Worm (Caenorhabditis elegans) whole organism, early embryonic: ENCODE measurements around the gene Y16E11A.4.
"Not testable (repeated sequence)": the region's sequence is repeated elsewhere in the genome, so short reads cannot be mapped to it uniquely, and the experiment has no call there.

Experiments used
- B0310.2 ChIP-seq: sonication (generic microtip); optimal IDR thresholded peaks from 2 replicates; lab custom pipeline; 2016; ENCODE audit warnings: mild to moderate bottlenecking, missing genetic modification characterization, missing compliant biosample characterization
- F13C5.2 ChIP-seq: sonication (generic microtip); optimal IDR thresholded peaks from 2 replicates; lab custom pipeline; 2017; ENCODE audit warnings: mild to moderate bottlenecking, missing genetic modification characterization, inconsistent platforms, missing compliant biosample characterization
- aly-1 ChIP-seq: sonication (generic microtip); optimal IDR thresholded peaks from 2 replicates; lab custom pipeline; 2016; ENCODE audit warnings: missing genetic modification characterization, missing compliant biosample characterization
- ama-1 ChIP-seq: fragments of 150-350 bp; optimal IDR thresholded peaks from 2 replicates; lab custom pipeline; 2014
- ceh-13 ChIP-seq: fragments of 200-800 bp; sonication (Bioruptor generic); optimal IDR thresholded peaks from 2 replicates; lab custom pipeline; 2018; ENCODE audit warnings: mild to moderate bottlenecking, missing genetic modification characterization, missing compliant biosample characterization
- ceh-36 ChIP-seq: sonication (generic microtip); optimal IDR thresholded peaks from 2 replicates; lab custom pipeline; 2016; ENCODE audit warnings: missing genetic modification characterization, inconsistent platforms, missing compliant biosample characterization
- ets-7 ChIP-seq: sonication (generic microtip); optimal IDR thresholded peaks from 2 replicates; lab custom pipeline; 2016; ENCODE audit warnings: missing genotype, missing genetic modification characterization, missing compliant biosample characterization
- flt-1 ChIP-seq: fragments of 200-800 bp; sonication (Bioruptor generic); IDR thresholded peaks from 2 replicates; pipeline ENCODE4 v1.3.6; 2022; ENCODE audit warnings: missing genetic modification characterization, missing compliant biosample characterization
- hmbx-1 ChIP-seq: sonication (generic microtip); optimal IDR thresholded peaks from 2 replicates; lab custom pipeline; 2016; ENCODE audit warnings: mild to moderate bottlenecking, missing genetic modification characterization, missing compliant biosample characterization
- hmg-4 ChIP-seq: fragments of 200-800 bp; sonication (Bioruptor generic); optimal IDR thresholded peaks from 2 replicates; lab custom pipeline; 2018; ENCODE audit warnings: mild to moderate bottlenecking, missing genetic modification characterization, missing compliant biosample characterization
- hnd-1 ChIP-seq: sonication (generic microtip); optimal IDR thresholded peaks from 2 replicates; lab custom pipeline; 2016; ENCODE audit warnings: missing genetic modification characterization, missing compliant biosample characterization
- pes-1 ChIP-seq: fragments of 200-800 bp; sonication (Bioruptor generic); IDR thresholded peaks from 2 replicates; pipeline ENCODE4 v1.3.6; 2022; ENCODE audit warnings: missing genetic modification reagents, missing genetic modification characterization, missing compliant biosample characterization
- scrt-1 ChIP-seq: fragments of 200-800 bp; sonication (Bioruptor generic); IDR thresholded peaks from 2 replicates; pipeline ENCODE4 v1.3.6; 2022; ENCODE audit warnings: missing genetic modification characterization, missing compliant biosample characterization
- sea-1 ChIP-seq: fragments of 200-800 bp; sonication (Bioruptor generic); conservative IDR thresholded peaks from 2 replicates; pipeline ENCODE4 v1.3.6; 2022; ENCODE audit warnings: missing genetic modification characterization, missing compliant biosample characterization
- tbx-11 ChIP-seq: fragments of 200-800 bp; sonication (Bioruptor generic); IDR thresholded peaks from 2 replicates; pipeline ENCODE4 v1.3.6; 2022; ENCODE audit warnings: missing genetic modification characterization, missing compliant biosample characterization
- tbx-37 ChIP-seq: fragments of 200-800 bp; sonication (Bioruptor generic); conservative IDR thresholded peaks from 2 replicates; pipeline ENCODE4 v1.3.6; 2022; ENCODE audit warnings: missing genetic modification reagents, missing genetic modification characterization, missing compliant biosample characterization
- tra-4 ChIP-seq: sonication (generic microtip); optimal IDR thresholded peaks from 2 replicates; lab custom pipeline; 2017; ENCODE audit warnings: missing genetic modification characterization, missing compliant biosample characterization

The Y16E11A.4 gene

ce11 chrII:1986979-1987378, at the start of gene Y16E11A.4:
TSS of gene Y16E11A.4 (plus strand) at chrII:1987279.
- TF ChIP-seq hmbx-1 (tag; lab: Kevin White, UChicago) (no peak), scrt-1 (GFP tag; lab: Robert Waterston, UW) (no peak), ama-1 (no peak), flt-1 (GFP tag; lab: Robert Waterston, UW) (no peak), hnd-1 (tag; lab: Kevin White, UChicago) (no peak), pes-1 (GFP tag; lab: Robert Waterston, UW) (no peak), F13C5.2 (tag; lab: Kevin White, UChicago) (no peak), tbx-11 (no peak), sea-1 (GFP tag; lab: Robert Waterston, UW) (no peak), aly-1 (tag; lab: Kevin White, UChicago) (no peak)

ce11 chrII:1939652-1940051, 47.4 kb upstream of the Y16E11A.4 start, which contains the start of gene ZK250.13:
TSS of gene ZK250.13 (minus strand) at chrII:1939752.
- no peak for TF ChIP-seq scrt-1 (GFP tag; lab: Robert Waterston, UW)
- no peak for TF ChIP-seq hnd-1 (tag; lab: Kevin White, UChicago)
- TF ChIP-seq ceh-13 (GFP tag; lab: Kevin White, UChicago), result no peak
- TF ChIP-seq hmbx-1 (tag; lab: Kevin White, UChicago), result no peak

- TF ChIP-seq B0310.2 (tag; lab: Kevin White, UChicago), result no peak
- no peak for TF ChIP-seq flt-1 (GFP tag; lab: Robert Waterston, UW)
- TF ChIP-seq F13C5.2 (tag; lab: Kevin White, UChicago), result no peak
- TF ChIP-seq tbx-11, result no peak
- TF ChIP-seq tra-4 (tag; lab: Kevin White, UChicago), result no peak
- no peak for TF ChIP-seq ceh-13 (GFP tag; lab: Kevin White, UChicago)
- no peak for TF ChIP-seq ceh-36 (tag; lab: Kevin White, UChicago)
- no peak for TF ChIP-seq sea-1 (GFP tag; lab: Robert Waterston, UW)
- no peak for TF ChIP-seq pes-1 (GFP tag; lab: Robert Waterston, UW)
- TF ChIP-seq ama-1, result no peak
- no peak for TF ChIP-seq hmbx-1 (tag; lab: Kevin White, UChicago)
- no peak for TF ChIP-seq ets-7 (tag; lab: Kevin White, UChicago)
- no peak for TF ChIP-seq tbx-37
- no peak for TF ChIP-seq aly-1 (tag; lab: Kevin White, UChicago)
- TF ChIP-seq hmg-4 (GFP tag; lab: Kevin White, UChicago), result no peak
- TF ChIP-seq hnd-1 (tag; lab: Kevin White, UChicago), result no peak
- TF ChIP-seq scrt-1 (GFP tag; lab: Robert Waterston, UW), result no peak
These were observed 42.0 kb upstream of the Y16E11A.4 start, which contains the start of gene ZK250.14 for ce11 chrII:1945093-1945492. TSS of gene ZK250.14 (minus strand) at chrII:1945193.

- TF ChIP-seq aly-1 (tag; lab: Kevin White, UChicago) (no peak), hnd-1 (tag; lab: Kevin White, UChicago) (no peak), tbx-11 (no peak)
These were observed 40.7 kb upstream of the Y16E11A.4 start, which contains the start of gene math-48 for ce11 chrII:1946427-1946826. TSS of gene math-48 (minus strand) at chrII:1946527.

- TF ChIP-seq scrt-1 (GFP tag; lab: Robert Waterston, UW); flt-1 (GFP tag; lab: Robert Waterston, UW); ama-1: not testable (repeated sequence)
These were observed 38.7 kb upstream of the Y16E11A.4 start, which contains the start of gene ZK250.2 for ce11 chrII:1948393-1948792. TSS of gene ZK250.2 (plus strand) at chrII:1948693.

- TF ChIP-seq tbx-37 (no peak), B0310.2 (tag; lab: Kevin White, UChicago) (no peak), tbx-11 (no peak), hmg-4 (GFP tag; lab: Kevin White, UChicago) (no peak), F13C5.2 (tag; lab: Kevin White, UChicago) (no peak)
These were observed 38.0 kb upstream of the Y16E11A.4 start for ce11 chrII:1949119-1949518.

ce11 chrII:1955568-1955967, 31.5 kb upstream of the Y16E11A.4 start, which contains the start of gene math-49:
TSS of gene math-49 (minus strand) at chrII:1955668.
- not testable (repeated sequence) for TF ChIP-seq flt-1 (GFP tag; lab: Robert Waterston, UW); tbx-37; F13C5.2 (tag; lab: Kevin White, UChicago)

ce11 chrII:1989010-1989409, 1.9 kb downstream of the Y16E11A.4 start, which contains the start of gene math-44:
TSS of gene math-44 (plus strand) at chrII:1989310.
- TF ChIP-seq hnd-1 (tag; lab: Kevin White, UChicago) (no peak), ceh-36 (tag; lab: Kevin White, UChicago) (no peak), tbx-11 (no peak), hmg-4 (GFP tag; lab: Kevin White, UChicago) (no peak), tra-4 (tag; lab: Kevin White, UChicago) (no peak), hmbx-1 (tag; lab: Kevin White, UChicago) (no peak), aly-1 (tag; lab: Kevin White, UChicago) (no peak), ets-7 (tag; lab: Kevin White, UChicago) (no peak), F13C5.2 (tag; lab: Kevin White, UChicago) (no peak), ceh-13 (GFP tag; lab: Kevin White, UChicago) (no peak), flt-1 (GFP tag; lab: Robert Waterston, UW) (no peak), pes-1 (GFP tag; lab: Robert Waterston, UW) (no peak)
